Fruit fly (Drosophila melanogaster) whole organism, embryonic: ENCODE measurements around the gene RpS9.

ENCODE experiments used
- BtbVII ChIP-seq: fragments of 200-800 bp; sonication (Bioruptor generic); optimal IDR thresholded peaks from 3 replicates; lab custom pipeline; 2017; ENCODE audit warnings: missing biosample characterization, mild to moderate bottlenecking, missing genetic modification characterization
- CG10431 ChIP-seq: fragments of 200-800 bp; sonication (Bioruptor generic); optimal IDR thresholded peaks from 3 replicates; lab custom pipeline; 2018; ENCODE audit warnings: missing biosample characterization, mild to moderate bottlenecking, missing genetic modification characterization
- CG10462 ChIP-seq: fragments of 200-800 bp; sonication (Bioruptor generic); optimal IDR thresholded peaks from 2 replicates; lab custom pipeline; 2016; ENCODE audit warnings: missing biosample characterization, missing genetic modification characterization
- CG10654 ChIP-seq: fragments of 200-800 bp; sonication (Bioruptor generic); optimal IDR thresholded peaks from 2 replicates; lab custom pipeline; 2016; ENCODE audit warnings: missing biosample characterization, missing genetic modification characterization
- CG10979 ChIP-seq: fragments of 200-800 bp; sonication (Bioruptor generic); optimal IDR thresholded peaks from 2 replicates; lab custom pipeline; 2018; ENCODE audit warnings: missing biosample characterization, mild to moderate bottlenecking, missing genetic modification characterization, moderate library complexity
- CG11247 ChIP-seq: fragments of 200-800 bp; sonication (Bioruptor generic); IDR thresholded peaks from 2 replicates; pipeline ENCODE4 v1.3.6; 2022; ENCODE audit warnings: missing biosample characterization, missing genetic modification characterization
- CG11560 ChIP-seq: fragments of 200-800 bp; sonication (Bioruptor generic); IDR thresholded peaks from 3 replicates; pipeline ENCODE4 v1.3.6; 2022; ENCODE audit warnings: missing biosample characterization, missing genetic modification characterization
- CG13894 ChIP-seq: fragments of 200-800 bp; sonication (Bioruptor generic); optimal IDR thresholded peaks from 3 replicates; lab custom pipeline; 2018; ENCODE audit warnings: missing biosample characterization, mild to moderate bottlenecking, missing genetic modification characterization, moderate library complexity
- CG17328 ChIP-seq: fragments of 200-800 bp; sonication (Bioruptor generic); IDR thresholded peaks from 2 replicates; pipeline ENCODE4 v1.3.6; 2022; ENCODE audit warnings: missing biosample characterization, missing genetic modification characterization
- CG17385 ChIP-seq: fragments of 200-800 bp; sonication (Bioruptor generic); optimal IDR thresholded peaks from 3 replicates; lab custom pipeline; 2018; ENCODE audit warnings: missing biosample characterization, mild to moderate bottlenecking, missing genetic modification characterization
- CG18599 ChIP-seq: fragments of 200-800 bp; sonication (Bioruptor generic); optimal IDR thresholded peaks from 3 replicates; lab custom pipeline; 2017; ENCODE audit warnings: missing biosample characterization, missing genetic modification characterization, mild to moderate bottlenecking, moderate library complexity, missing genetic modification reagents
- CG2678 ChIP-seq: fragments of 200-800 bp; sonication (Bioruptor generic); optimal IDR thresholded peaks from 3 replicates; lab custom pipeline; 2019; ENCODE audit warnings: missing biosample characterization, mild to moderate bottlenecking, missing genetic modification characterization, moderate library complexity
- CG4820 ChIP-seq: fragments of 200-800 bp; sonication (Bioruptor generic); optimal IDR thresholded peaks from 3 replicates; lab custom pipeline; 2016; ENCODE audit warnings: missing biosample characterization, missing genetic modification characterization
- CG6765 ChIP-seq: fragments of 200-800 bp; sonication (Bioruptor generic); optimal IDR thresholded peaks from 3 replicates; lab custom pipeline; 2017; ENCODE audit warnings: missing biosample characterization, mild to moderate bottlenecking, missing genetic modification characterization
- CG7839 ChIP-seq: fragments of 200-800 bp; sonication (Bioruptor generic); optimal IDR thresholded peaks from 3 replicates; lab custom pipeline; 2018; ENCODE audit warnings: missing biosample characterization, mild to moderate bottlenecking, missing genetic modification characterization, moderate library complexity
- Fer1 ChIP-seq: fragments of 200-800 bp; sonication (Bioruptor generic); optimal IDR thresholded peaks from 2 replicates; lab custom pipeline; 2017; ENCODE audit warnings: missing biosample characterization, mild to moderate bottlenecking, missing genetic modification characterization
- HLH3B ChIP-seq: fragments of 200-800 bp; sonication (Bioruptor generic); IDR thresholded peaks from 2 replicates; pipeline ENCODE4 v1.3.6; 2022; ENCODE audit warnings: missing biosample characterization, missing genetic modification characterization
- Med ChIP-seq: fragments of 200-800 bp; sonication (Bioruptor generic); peaks from one replicate; lab custom pipeline; 2016; ENCODE audit warnings: missing biosample characterization, missing genetic modification characterization, mild to moderate bottlenecking, inconsistent platforms, moderate library complexity
- Neu2 ChIP-seq: fragments of 200-800 bp; sonication (Bioruptor generic); optimal IDR thresholded peaks from 3 replicates; lab custom pipeline; 2016; ENCODE audit warnings: missing biosample characterization, missing genetic modification characterization, borderline replicate concordance
- Pdp1 ChIP-seq, 2 experiments: fragments of 200-800 bp; sonication (Bioruptor generic); optimal IDR thresholded peaks; 3 replicates each; lab custom pipeline; 2016; ENCODE audit warnings: missing biosample characterization in 2 of 2, missing genetic modification characterization in 2 of 2, mild to moderate bottlenecking in 1 of 2, moderate library complexity in 1 of 2
- Sin3A ChIP-seq: fragments of >200 bp; optimal IDR thresholded peaks from 2 replicates; lab custom pipeline; 2018
- al ChIP-seq: fragments of 200-800 bp; sonication (Bioruptor generic); IDR thresholded peaks from 2 replicates; pipeline ENCODE4 v1.3.6; 2022; ENCODE audit warnings: missing biosample characterization, missing genetic modification characterization
- az2 ChIP-seq: fragments of 200-800 bp; sonication (Bioruptor generic); optimal IDR thresholded peaks from 3 replicates; lab custom pipeline; 2016; ENCODE audit warnings: missing biosample characterization, missing genetic modification characterization
- caup ChIP-seq: fragments of 200-800 bp; sonication (Bioruptor generic); optimal IDR thresholded peaks from 3 replicates; lab custom pipeline; 2017; ENCODE audit warnings: missing biosample characterization, mild to moderate bottlenecking, missing genetic modification characterization, moderate library complexity; ENCODE audit not compliant: severe bottlenecking
- chinmo ChIP-seq: fragments of 200-800 bp; sonication (Bioruptor generic); IDR thresholded peaks from 4 replicates; pipeline ENCODE4 v1.3.6; 2022; ENCODE audit warnings: missing biosample characterization, missing genetic modification characterization; ENCODE audit not compliant: partially characterized antibody
- cwo ChIP-seq: fragments of 200-800 bp; sonication (Bioruptor generic); optimal IDR thresholded peaks from 3 replicates; lab custom pipeline; 2017; ENCODE audit warnings: missing biosample characterization, missing genetic modification characterization, mild to moderate bottlenecking, moderate library complexity, missing genetic modification reagents
- disco-r ChIP-seq: fragments of 200-800 bp; sonication (Bioruptor generic); optimal IDR thresholded peaks from 2 replicates; lab custom pipeline; 2016; ENCODE audit warnings: missing biosample characterization, missing genetic modification characterization
- dpn ChIP-seq, 2 experiments: fragments of 200-800 bp; sonication (Bioruptor generic); optimal IDR thresholded peaks; 3 replicates each; lab custom pipeline; 2016; ENCODE audit warnings: missing biosample characterization in 2 of 2, missing genetic modification characterization in 2 of 2
- exex ChIP-seq: fragments of 200-800 bp; sonication (Bioruptor generic); optimal IDR thresholded peaks from 4 replicates; lab custom pipeline; 2018; ENCODE audit warnings: missing biosample characterization, mild to moderate bottlenecking, missing genetic modification characterization, moderate library complexity
- gfzf ChIP-seq: fragments of 200-800 bp; sonication (Bioruptor generic); optimal IDR thresholded peaks from 2 replicates; lab custom pipeline; 2016; ENCODE audit warnings: missing biosample characterization, mild to moderate bottlenecking, missing genetic modification characterization, moderate library complexity
- hth ChIP-seq: fragments of >200 bp; optimal IDR thresholded peaks from 2 replicates; lab custom pipeline; 2017; ENCODE audit warnings: inconsistent platforms
- kah ChIP-seq: fragments of 200-800 bp; sonication (Bioruptor generic); optimal IDR thresholded peaks from 2 replicates; lab custom pipeline; 2018; ENCODE audit warnings: missing biosample characterization, mild to moderate bottlenecking, missing genetic modification characterization
- lilli ChIP-seq: fragments of 200-800 bp; sonication (Bioruptor generic); optimal IDR thresholded peaks from 3 replicates; lab custom pipeline; 2016; ENCODE audit warnings: missing biosample characterization, missing genetic modification characterization
- mirr ChIP-seq: fragments of 200-800 bp; sonication (Bioruptor generic); optimal IDR thresholded peaks from 3 replicates; lab custom pipeline; 2018; ENCODE audit warnings: missing biosample characterization, mild to moderate bottlenecking, missing genetic modification characterization
- nau ChIP-seq: fragments of 200-800 bp; sonication (Bioruptor generic); optimal IDR thresholded peaks from 3 replicates; lab custom pipeline; 2017; ENCODE audit warnings: missing biosample characterization, mild to moderate bottlenecking, missing genetic modification characterization, missing genetic modification reagents
- nerfin-2 ChIP-seq: fragments of 200-800 bp; sonication (Bioruptor generic); IDR thresholded peaks from 2 replicates; pipeline ENCODE4 v1.3.6; 2022; ENCODE audit warnings: missing biosample characterization, missing genetic modification characterization; ENCODE audit not compliant: partially characterized antibody
- nmo ChIP-seq: fragments of 200-800 bp; sonication (Bioruptor generic); optimal IDR thresholded peaks from 2 replicates; lab custom pipeline; 2018; ENCODE audit warnings: missing biosample characterization, mild to moderate bottlenecking, missing genetic modification characterization, moderate library complexity
- phol ChIP-seq: fragments of 200-800 bp; sonication (Bioruptor generic); optimal IDR thresholded peaks from 3 replicates; lab custom pipeline; 2018; ENCODE audit warnings: missing biosample characterization, mild to moderate bottlenecking, missing genetic modification characterization, moderate library complexity
- prd ChIP-seq, 3 experiments: fragments of >200 bp in 2 of 3; fragments of 200-800 bp in 1 of 3; sonication (Bioruptor generic) in 1 of 3; optimal IDR thresholded peaks in 2 of 3; IDR thresholded peaks in 1 of 3; 2 replicates in 2 of 3; 3 replicates in 1 of 3; pipeline versions ENCODE4 v1.3.6 to Lab custom; 2017 to 2022; ENCODE audit warnings: missing biosample characterization in 1 of 3, missing genetic modification characterization in 1 of 3
- schlank ChIP-seq: fragments of 200-800 bp; sonication (Bioruptor generic); optimal IDR thresholded peaks from 2 replicates; lab custom pipeline; 2018; ENCODE audit warnings: missing biosample characterization, mild to moderate bottlenecking, missing genetic modification characterization
- sens ChIP-seq: fragments of 200-800 bp; sonication (Bioruptor generic); peaks from one replicate; lab custom pipeline; 2016; ENCODE audit warnings: missing biosample characterization, missing genetic modification characterization
- seq ChIP-seq: fragments of 200-800 bp; sonication (Bioruptor generic); IDR thresholded peaks from 2 replicates; pipeline ENCODE4 v1.3.6; 2022; ENCODE audit warnings: missing biosample characterization, missing genetic modification characterization
- sqz ChIP-seq: fragments of 200-800 bp; sonication (Bioruptor generic); optimal IDR thresholded peaks from 3 replicates; lab custom pipeline; 2018; ENCODE audit warnings: missing biosample characterization, mild to moderate bottlenecking, missing genetic modification characterization
- sr ChIP-seq: fragments of 200-800 bp; sonication (Bioruptor generic); IDR thresholded peaks from 3 replicates; pipeline ENCODE4 v1.3.6; 2022; ENCODE audit warnings: missing biosample characterization, missing genetic modification characterization
- twi ChIP-seq: fragments of 200-800 bp; optimal IDR thresholded peaks from 2 replicates; lab custom pipeline; 2019; ENCODE audit warnings: missing biosample characterization, mild to moderate bottlenecking, missing genetic modification characterization, moderate library complexity

Gene RpS9

dm6 chr3L:9503552-9504317, 7.6 kb downstream of the RpS9 start (continued):
- TF ChIP-seq cwo (GFP tag; lab: Kevin White, UChicago) (peak; percentile 40), sens (GFP tag; lab: Kevin White, UChicago) (peak; percentile 70), sr (GFP tag; lab: Robert Waterston, UW) (peak; percentile 98), nmo (GFP tag; lab: Kevin White, UChicago) (peak; percentile 23), twi (tag; lab: Kevin White, UChicago) (peak; percentile 30), phol (tag; lab: Kevin White, UChicago) (peak; percentile 15), CG10979 (peak; percentile 26), az2 (GFP tag; lab: Kevin White, UChicago) (no peak), HLH3B (0 out of 2 replicates have a peak, but pooled peaks have one; percentile 18), caup (GFP tag; lab: Kevin White, UChicago) (peak; percentile 25), CG10431 (GFP tag; lab: Kevin White, UChicago) (no peak), Fer1 (GFP tag; lab: Kevin White, UChicago) (peak; percentile 1), BtbVII (GFP tag; lab: Kevin White, UChicago) (peak; percentile 31), Med (peak; percentile 70), CG13894 (no peak), CG18599 (GFP tag; lab: Kevin White, UChicago) (peak; percentile 22), CG7839 (tag; lab: Kevin White, UChicago) (peak; percentile 12), CG2678 (tag; lab: Kevin White, UChicago) (peak; percentile 37)

- no peak for TF ChIP-seq nerfin-2 (GFP tag; lab: Robert Waterston, UW)
- TF ChIP-seq CG11560, result no peak
- no peak for TF ChIP-seq Neu2 (GFP tag; lab: Kevin White, UChicago)
- TF ChIP-seq disco-r (GFP tag; lab: Kevin White, UChicago), result no peak
- TF ChIP-seq mirr (GFP tag; lab: Kevin White, UChicago), result peak; percentile 6
- TF ChIP-seq seq (GFP tag; lab: Robert Waterston, UW), result no peak
- peak; percentile 14 for TF ChIP-seq exex (tag; lab: Kevin White, UChicago)
- 0 out of 4 replicates have a peak, but pooled peaks have one; percentile 15 for TF ChIP-seq chinmo
- TF ChIP-seq Pdp1 (GFP tag; optimal IDR thresholded peaks at IDR 0.05; lab: Kevin White, UChicago), result peak in 1 of 2 experiments; percentile 80
- no peak for TF ChIP-seq Sin3A (lab: Kevin White, UChicago)
- TF ChIP-seq CG6765, result no peak
Measured at dm6 chr3L:9502856-9503255, 8.5 kb downstream of the RpS9 start.

DNA sequence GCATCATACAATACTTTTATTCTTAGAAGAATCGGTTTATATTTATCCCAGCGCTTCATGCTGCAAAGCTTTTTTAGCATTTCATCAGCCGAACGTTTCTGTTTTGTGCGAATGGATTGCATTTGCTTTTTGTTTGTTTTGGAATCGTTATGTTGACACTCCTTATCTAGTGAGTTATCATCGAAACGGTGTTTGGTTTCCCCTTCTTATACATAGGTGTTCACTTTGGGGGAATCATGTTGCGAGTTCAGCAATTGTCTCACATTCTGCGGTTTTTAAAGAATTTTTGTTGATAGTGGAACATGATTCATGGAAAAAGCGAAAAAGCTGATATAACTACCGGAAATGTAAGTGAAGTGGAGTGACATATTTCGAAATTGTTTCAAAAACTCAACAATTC, 9.0 kb downstream of the RpS9 start:
- TF ChIP-seq sens (GFP tag; lab: Kevin White, UChicago), result peak; percentile 72
- peak; percentile 73 for TF ChIP-seq Med
- no peak for TF ChIP-seq schlank (tag; lab: Kevin White, UChicago)
- peak; percentile 28 for TF ChIP-seq nau (GFP tag; lab: Kevin White, UChicago)

- TF ChIP-seq CG10462 (GFP tag; lab: Kevin White, UChicago) (no peak), lilli (GFP tag; lab: Kevin White, UChicago) (no peak), CG11247 (GFP tag; lab: Robert Waterston, UW) (no peak), CG10654 (GFP tag; lab: Kevin White, UChicago) (no peak), gfzf (no peak), sqz (peak; percentile 59), kah (GFP tag; lab: Kevin White, UChicago) (peak; percentile 62), sens (GFP tag; lab: Kevin White, UChicago) (peak; percentile 18), CG4820 (GFP tag; lab: Kevin White, UChicago) (no peak), dpn (GFP tag; optimal IDR thresholded peaks at IDR 0.05; lab: Kevin White, UChicago) (no peak), Med (no peak), al (GFP tag; lab: Robert Waterston, UW) (no peak), CG17328 (GFP tag; lab: Robert Waterston, UW) (no peak), hth (lab: Kevin White, UChicago) (no peak), prd (optimal IDR thresholded peaks at IDR 0.05; lab: Kevin White, UChicago) (no peak), prd (GFP tag; IDR thresholded peaks at IDR 0.05; lab: Robert Waterston, UW) (no peak), CG17385 (GFP tag; lab: Kevin White, UChicago) (no peak)
Measured at dm6 chr3L:9501298-9501697, 10.0 kb downstream of the RpS9 start.
